Worm (Caenorhabditis elegans): Measurements from ENCODE around the gene F07E5.13.

DNA sequence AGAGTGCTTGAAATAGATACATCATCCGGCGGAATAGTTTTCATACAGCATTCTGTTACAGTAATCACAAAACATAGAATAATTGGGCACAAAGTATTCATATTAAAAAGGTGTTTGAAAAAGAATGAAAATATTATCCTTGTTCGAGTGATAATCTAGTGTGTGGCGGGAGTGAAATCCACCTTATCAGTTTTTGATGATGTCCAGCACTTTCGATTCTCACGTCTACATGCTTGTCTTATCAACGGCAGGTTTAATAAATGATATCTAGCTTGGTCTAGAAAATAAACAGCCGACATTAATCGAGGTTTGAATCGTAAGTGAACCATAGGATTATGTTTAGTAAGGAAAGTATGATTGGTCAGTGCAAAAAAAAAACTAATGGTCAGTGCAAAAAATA, 46.1 kb upstream of the F07E5.13 start, which contains the start of gene R52.5:
- TF ChIP-seq madf-6 (GFP tag; IDR thresholded peaks at IDR 0.05) (no peak), sea-2 (GFP tag; IDR thresholded peaks at IDR 0.05) (no peak), cebp-2 (GFP tag; IDR thresholded peaks at IDR 0.05) (no peak), rpc-1 (optimal IDR thresholded peaks at IDR 0.05) (no peak), rpc-1 (tag; optimal IDR thresholded peaks at IDR 0.05) (no peak)

Data from whole organism, young adult.